Fruit fly (Drosophila melanogaster): ENCODE data around the gene Naxe.

The Naxe gene

dm6 chrX:10045763-10046162, 40.2 kb downstream of the Naxe start:
- TF ChIP-seq tj (GFP tag; optimal IDR thresholded peaks at IDR 0.05) (peak; percentile 98), kay (GFP tag; ENCODE audit: borderline replicate concordance) (no peak), CG7045 (GFP tag; optimal IDR thresholded peaks at IDR 0.05) (no peak)

- TF ChIP-seq cic (GFP tag; optimal IDR thresholded peaks at IDR 0.05) (no peak), Mnt (GFP tag; optimal IDR thresholded peaks at IDR 0.05) (no peak), cnc (optimal IDR thresholded peaks at IDR 0.05) (no peak), pad (GFP tag; optimal IDR thresholded peaks at IDR 0.05) (no peak), Hr96 (GFP tag; optimal IDR thresholded peaks at IDR 0.05) (no peak), CG7045 (GFP tag; optimal IDR thresholded peaks at IDR 0.05) (no peak), bab1 (GFP tag; optimal IDR thresholded peaks at IDR 0.05) (no peak), CG14711 (tag; optimal IDR thresholded peaks at IDR 0.05) (no peak), ovo (GFP tag; optimal IDR thresholded peaks at IDR 0.05) (no peak)
Measured at dm6 chrX:10043873-10044272, 42.1 kb downstream of the Naxe start.

dm6 chrX:10039528-10039927, 46.4 kb downstream of the Naxe start:
- TF ChIP-seq tj (GFP tag; optimal IDR thresholded peaks at IDR 0.05) (peak; percentile 63), CG7101 (tag; optimal IDR thresholded peaks at IDR 0.05) (no peak)
